Fruit fly (Drosophila melanogaster): Measurements from ENCODE around the gene Pdp.
A peak's percentile ranks its signal among the peaks of the same experiment; 100 is the strongest.

Gene Pdp

dm6 chrX:7734131-7734930, at the start of gene Pdp, which contains the start of gene Rab39 (continued):
- TF ChIP-seq stc (GFP tag; IDR thresholded peaks at IDR 0.05) (0 out of 2 replicates have a peak, but pooled peaks have one; percentile 50), z (GFP tag; IDR thresholded peaks at IDR 0.05) (no peak), ewg (GFP tag; optimal IDR thresholded peaks at IDR 0.05) (peak; percentile 72), Aef1 (GFP tag; IDR thresholded peaks at IDR 0.05) (peak; percentile 81), ap (GFP tag; IDR thresholded peaks at IDR 0.05) (peak; percentile 50; the same call in 1 of the 2 replicates), CkIIα-i1 (GFP tag; IDR thresholded peaks at IDR 0.05) (peak; percentile 30; the same call in 1 of the 2 replicates), Eip74EF (GFP tag; optimal IDR thresholded peaks at IDR 0.05) (no peak), Xrp1 (GFP tag; IDR thresholded peaks at IDR 0.05) (peak; percentile 83), CG7372 (GFP tag; IDR thresholded peaks at IDR 0.05) (peak; percentile 77), CG18262 (tag; optimal IDR thresholded peaks at IDR 0.05) (peak; percentile 70), dysf (GFP tag; IDR thresholded peaks at IDR 0.05) (peak; percentile 83), Sox102F (GFP tag; optimal IDR thresholded peaks at IDR 0.05) (peak; percentile 68), klu (GFP tag; IDR thresholded peaks at IDR 0.05) (peak; percentile 84), luna (GFP tag; optimal IDR thresholded peaks at IDR 0.05) (no peak), CG6683 (GFP tag; optimal IDR thresholded peaks at IDR 0.05) (no peak), CG7556 (GFP tag; optimal IDR thresholded peaks at IDR 0.05) (peak; percentile 67), CG9932 (GFP tag; IDR thresholded peaks at IDR 0.05) (peak; percentile 94), crc (GFP tag; optimal IDR thresholded peaks at IDR 0.05) (no peak), Mad (GFP tag; optimal IDR thresholded peaks at IDR 0.05) (peak; percentile 74), CG43689 (GFP tag; IDR thresholded peaks at IDR 0.05) (no peak), esg (GFP tag; conservative IDR thresholded peaks at IDR 0.05) (peak; percentile 76), Antp (GFP tag; optimal IDR thresholded peaks at IDR 0.05) (peak; percentile 42), CG12104 (GFP tag; optimal IDR thresholded peaks at IDR 0.05) (peak; percentile 33), psq (GFP tag; optimal IDR thresholded peaks at IDR 0.05) (peak; percentile 22), Hr51 (GFP tag; optimal IDR thresholded peaks at IDR 0.05) (peak; percentile 66), CG10959 (GFP tag; IDR thresholded peaks at IDR 0.05) (peak; percentile 51), Camta (GFP tag; optimal IDR thresholded peaks at IDR 0.05) (peak; percentile 55), ATbp (GFP tag; optimal IDR thresholded peaks at IDR 0.05) (no peak), Dref (GFP tag; IDR thresholded peaks at IDR 0.05) (no peak; the same call in none of the 2 replicates), dimm (GFP tag; IDR thresholded peaks at IDR 0.05) (no peak), tna (GFP tag; IDR thresholded peaks at IDR 0.05; ENCODE audit: partially characterized antibody) (peak; percentile 73), cato (GFP tag; optimal IDR thresholded peaks at IDR 0.05; ENCODE audit: borderline replicate concordance) (peak; percentile 53), CG8924 (tag; optimal IDR thresholded peaks at IDR 0.05) (peak; percentile 69), dati (GFP tag; IDR thresholded peaks at IDR 0.05) (no peak), dan (GFP tag; IDR thresholded peaks at IDR 0.05) (no peak), pnt (GFP tag; optimal IDR thresholded peaks at IDR 0.05) (peak; percentile 49), Hmx (GFP tag; optimal IDR thresholded peaks at IDR 0.05) (peak; percentile 28), CG18764 (GFP tag; optimal IDR thresholded peaks at IDR 0.05) (peak; percentile 67), BtbVII (GFP tag; optimal IDR thresholded peaks at IDR 0.05) (no peak), ken (GFP tag; IDR thresholded peaks at IDR 0.05) (peak; percentile 75; the same call in 2 of the 3 replicates), gce (GFP tag; IDR thresholded peaks at IDR 0.05) (0 out of 3 replicates have a peak, but pooled peaks have one; percentile 55), cad (GFP tag; optimal IDR thresholded peaks at IDR 0.05) (no peak), seq (GFP tag; IDR thresholded peaks at IDR 0.05) (peak; percentile 55), CG11398 (GFP tag; optimal IDR thresholded peaks at IDR 0.05) (no peak), Rx (GFP tag; IDR thresholded peaks at IDR 0.05) (0 out of 2 replicates have a peak, but pooled peaks have one; percentile 20), CG1647 (GFP tag; optimal IDR thresholded peaks at IDR 0.05) (peak; percentile 59), chif (GFP tag; optimal IDR thresholded peaks at IDR 0.05) (peak; percentile 63 to 66), wdn (GFP tag; IDR thresholded peaks at IDR 0.05) (peak; percentile 49; the same call in 1 of the 2 replicates), lov (optimal IDR thresholded peaks at IDR 0.05) (no peak), lov (GFP tag; IDR thresholded peaks at IDR 0.05) (0 out of 3 replicates have a peak, but pooled peaks have one; percentile 48)
